Fruit fly (Drosophila melanogaster): ENCODE results near the gene CG33223.

The CG33223 gene

DNA sequence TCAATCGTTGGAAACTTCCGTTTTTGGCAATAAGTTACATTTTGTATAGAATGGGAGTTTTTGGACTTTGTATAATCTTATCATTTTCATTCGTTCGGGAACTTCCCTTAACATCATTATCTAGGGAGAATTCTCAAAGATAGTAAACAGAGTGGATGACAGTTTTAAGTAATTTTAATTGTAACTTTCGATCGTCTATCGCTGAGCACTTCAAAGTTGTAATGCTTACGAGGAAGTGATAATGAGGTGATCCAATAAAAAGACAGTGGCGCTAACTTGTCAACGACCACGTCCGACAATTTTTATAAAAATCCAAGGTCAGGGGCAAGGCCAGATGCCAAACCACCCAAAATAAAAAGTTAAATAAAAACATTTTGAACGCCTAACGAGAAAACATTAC is 12.7 kb upstream of the CG33223 start:
- TF ChIP-seq Pdp1 (GFP tag; optimal IDR thresholded peaks at IDR 0.05) (peak in 1 of 2 experiments; percentile 55), da (GFP tag; optimal IDR thresholded peaks at IDR 0.05) (no peak), sd (tag; optimal IDR thresholded peaks at IDR 0.05) (peak; percentile 31), exex (tag; optimal IDR thresholded peaks at IDR 0.05) (peak; percentile 77), CG12769 (tag; optimal IDR thresholded peaks at IDR 0.05) (no peak), mirr (GFP tag; optimal IDR thresholded peaks at IDR 0.05) (peak; percentile 62)

DNA sequence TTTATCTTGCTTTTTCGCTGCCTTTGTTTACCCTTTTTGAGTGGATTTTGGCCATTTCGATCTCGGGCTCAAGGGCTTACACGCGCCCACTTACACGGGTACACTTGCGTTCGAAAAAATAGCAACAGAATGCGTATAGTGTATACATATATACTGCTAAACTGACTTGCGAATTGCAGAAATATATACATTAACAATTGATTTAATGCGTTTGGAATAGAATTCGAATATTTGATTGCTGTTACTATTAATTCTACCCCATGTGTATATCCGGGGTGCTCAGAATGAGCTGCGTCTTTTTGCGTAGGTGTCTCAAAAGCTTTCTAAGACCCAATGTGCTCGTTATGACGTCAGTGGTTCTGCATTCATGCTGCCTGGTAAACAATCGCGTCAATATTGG is 9.8 kb upstream of the CG33223 start:
- TF ChIP-seq yki (optimal IDR thresholded peaks at IDR 0.05) (no peak), CG4617 (GFP tag; optimal IDR thresholded peaks at IDR 0.05; ENCODE audit: borderline replicate concordance) (no peak), GATAe (GFP tag; conservative IDR thresholded peaks at IDR 0.05) (no peak), NC2β (GFP tag; optimal IDR thresholded peaks at IDR 0.05) (no peak), Drgx (GFP tag; IDR thresholded peaks at IDR 0.05) (no peak), Sin3A (optimal IDR thresholded peaks at IDR 0.05) (no peak), CG3847 (GFP tag; IDR thresholded peaks at IDR 0.05) (peak; percentile 34; the same call in 1 of the 2 replicates), eve (GFP tag; optimal IDR thresholded peaks at IDR 0.05) (no peak), CG33557 (GFP tag; optimal IDR thresholded peaks at IDR 0.05) (no peak), Vsx1 (GFP tag; optimal IDR thresholded peaks at IDR 0.05) (peak; percentile 18), phol (tag; optimal IDR thresholded peaks at IDR 0.05) (no peak), fu2 (GFP tag; optimal IDR thresholded peaks at IDR 0.05) (no peak), CG11456 (GFP tag; IDR thresholded peaks at IDR 0.05) (peak; percentile 58; the same call in 1 of the 3 replicates), CG7963 (GFP tag; IDR thresholded peaks at IDR 0.05; ENCODE audit: partially characterized antibody) (no peak), CG12236 (GFP tag; optimal IDR thresholded peaks at IDR 0.05) (no peak), tna (GFP tag; IDR thresholded peaks at IDR 0.05; ENCODE audit: partially characterized antibody) (no peak), Dfd (GFP tag; optimal IDR thresholded peaks at IDR 0.05) (no peak), CG12071 (GFP tag; optimal IDR thresholded peaks at IDR 0.05) (peak; percentile 51), slp2 (GFP tag; optimal IDR thresholded peaks at IDR 0.05) (no peak), wdn (GFP tag; IDR thresholded peaks at IDR 0.05) (0 out of 2 replicates have a peak, but pooled peaks have one; percentile 32), onecut (GFP tag; IDR thresholded peaks at IDR 0.05) (no peak), br (optimal IDR thresholded peaks at IDR 0.05) (no peak), Usf (GFP tag; optimal IDR thresholded peaks at IDR 0.05) (no peak), CG17802 (tag; optimal IDR thresholded peaks at IDR 0.05) (no peak), unpg (GFP tag; optimal IDR thresholded peaks at IDR 0.05) (peak; percentile 51), ssp (GFP tag; IDR thresholded peaks at IDR 0.05) (no peak), fd64A (GFP tag; optimal IDR thresholded peaks at IDR 0.05) (no peak), CG9609 (GFP tag; optimal IDR thresholded peaks at IDR 0.05) (no peak), ase (GFP tag; IDR thresholded peaks at IDR 0.05) (no peak), dan (GFP tag; IDR thresholded peaks at IDR 0.05) (no peak), esg (GFP tag; conservative IDR thresholded peaks at IDR 0.05) (0 out of 2 replicates have a peak, but pooled peaks have one; percentile 23), Deaf1 (tag; optimal IDR thresholded peaks at IDR 0.05) (no peak), CG10543 (GFP tag; optimal IDR thresholded peaks at IDR 0.05) (no peak), CG15696 (tag; optimal IDR thresholded peaks at IDR 0.05) (no peak), CG7357 (GFP tag; IDR thresholded peaks at IDR 0.05) (0 out of 3 replicates have a peak, but pooled peaks have one; percentile 38), C15 (GFP tag; IDR thresholded peaks at IDR 0.05) (0 out of 3 replicates have a peak, but pooled peaks have one; percentile 20), Gug (GFP tag; IDR thresholded peaks at IDR 0.05) (peak; percentile 42; the same call in 1 of the 4 replicates), CG8359 (GFP tag; optimal IDR thresholded peaks at IDR 0.05; ENCODE audit: borderline replicate concordance) (no peak), hkb (optimal IDR thresholded peaks at IDR 0.05) (no peak), hkb (GFP tag; IDR thresholded peaks at IDR 0.05) (peak; percentile 71), Camta (GFP tag; optimal IDR thresholded peaks at IDR 0.05) (no peak), CG13296 (GFP tag; optimal IDR thresholded peaks at IDR 0.05) (no peak), CG6813 (GFP tag; optimal IDR thresholded peaks at IDR 0.05) (no peak), so (GFP tag; IDR thresholded peaks at IDR 0.05) (peak; percentile 70), ranshi (GFP tag; IDR thresholded peaks at IDR 0.05) (peak; percentile 16; the same call in 1 of the 2 replicates)
